Worm (Caenorhabditis elegans) whole organism, early embryonic: ENCODE data around the gene ent-1.

Source experiments
- F13C5.2 ChIP-seq: sonication (generic microtip); optimal IDR thresholded peaks from 2 replicates; lab custom pipeline; 2017; ENCODE audit warnings: mild to moderate bottlenecking, missing genetic modification characterization, inconsistent platforms, missing compliant biosample characterization
- aly-1 ChIP-seq: sonication (generic microtip); optimal IDR thresholded peaks from 2 replicates; lab custom pipeline; 2016; ENCODE audit warnings: missing genetic modification characterization, missing compliant biosample characterization
- ama-1 ChIP-seq: fragments of 150-350 bp; optimal IDR thresholded peaks from 2 replicates; lab custom pipeline; 2014
- ceh-13 ChIP-seq: fragments of 200-800 bp; sonication (Bioruptor generic); optimal IDR thresholded peaks from 2 replicates; lab custom pipeline; 2018; ENCODE audit warnings: mild to moderate bottlenecking, missing genetic modification characterization, missing compliant biosample characterization
- ceh-36 ChIP-seq: sonication (generic microtip); optimal IDR thresholded peaks from 2 replicates; lab custom pipeline; 2016; ENCODE audit warnings: missing genetic modification characterization, inconsistent platforms, missing compliant biosample characterization
- flt-1 ChIP-seq: fragments of 200-800 bp; sonication (Bioruptor generic); IDR thresholded peaks from 2 replicates; pipeline ENCODE4 v1.3.6; 2022; ENCODE audit warnings: missing genetic modification characterization, missing compliant biosample characterization
- hmbx-1 ChIP-seq: sonication (generic microtip); optimal IDR thresholded peaks from 2 replicates; lab custom pipeline; 2016; ENCODE audit warnings: mild to moderate bottlenecking, missing genetic modification characterization, missing compliant biosample characterization
- hmg-4 ChIP-seq: fragments of 200-800 bp; sonication (Bioruptor generic); optimal IDR thresholded peaks from 2 replicates; lab custom pipeline; 2018; ENCODE audit warnings: mild to moderate bottlenecking, missing genetic modification characterization, missing compliant biosample characterization
- hnd-1 ChIP-seq: sonication (generic microtip); optimal IDR thresholded peaks from 2 replicates; lab custom pipeline; 2016; ENCODE audit warnings: missing genetic modification characterization, missing compliant biosample characterization
- pes-1 ChIP-seq: fragments of 200-800 bp; sonication (Bioruptor generic); IDR thresholded peaks from 2 replicates; pipeline ENCODE4 v1.3.6; 2022; ENCODE audit warnings: missing genetic modification reagents, missing genetic modification characterization, missing compliant biosample characterization
- sea-1 ChIP-seq: fragments of 200-800 bp; sonication (Bioruptor generic); conservative IDR thresholded peaks from 2 replicates; pipeline ENCODE4 v1.3.6; 2022; ENCODE audit warnings: missing genetic modification characterization, missing compliant biosample characterization
- tbx-11 ChIP-seq: fragments of 200-800 bp; sonication (Bioruptor generic); IDR thresholded peaks from 2 replicates; pipeline ENCODE4 v1.3.6; 2022; ENCODE audit warnings: missing genetic modification characterization, missing compliant biosample characterization
- tbx-37 ChIP-seq: fragments of 200-800 bp; sonication (Bioruptor generic); conservative IDR thresholded peaks from 2 replicates; pipeline ENCODE4 v1.3.6; 2022; ENCODE audit warnings: missing genetic modification reagents, missing genetic modification characterization, missing compliant biosample characterization
- tra-4 ChIP-seq: sonication (generic microtip); optimal IDR thresholded peaks from 2 replicates; lab custom pipeline; 2017; ENCODE audit warnings: missing genetic modification characterization, missing compliant biosample characterization

ce11 chrIV:11645354-11645753 is 9.9 kb downstream of the ent-1 start:
- TF ChIP-seq pes-1 (GFP tag; lab: Robert Waterston, UW) = no peak
- no peak for TF ChIP-seq tbx-11 (GFP tag; lab: Robert Waterston, UW)
- TF ChIP-seq tra-4 = no peak
- TF ChIP-seq ceh-36 (tag; lab: Kevin White, UChicago) = no peak
- TF ChIP-seq F13C5.2 (tag; lab: Kevin White, UChicago) = no peak
- no peak for TF ChIP-seq ama-1 (lab: Kevin White, UChicago)
- no peak for TF ChIP-seq aly-1 (tag; lab: Kevin White, UChicago)
- TF ChIP-seq hmg-4 (GFP tag; lab: Kevin White, UChicago) = no peak
- TF ChIP-seq flt-1 (GFP tag; lab: Robert Waterston, UW) = no peak
- TF ChIP-seq tbx-37 (GFP tag; lab: Robert Waterston, UW) = no peak
- no peak for TF ChIP-seq hnd-1 (tag; lab: Kevin White, UChicago)
- TF ChIP-seq hmbx-1 (tag; lab: Kevin White, UChicago) = no peak
- no peak for TF ChIP-seq sea-1 (GFP tag; lab: Robert Waterston, UW)
- TF ChIP-seq ceh-13 = no peak
